Fruit fly (Drosophila melanogaster): ENCODE results near the gene Pfdn1.
A peak's percentile ranks its signal among the peaks of the same experiment; 100 is the strongest.

Pfdn1 gene

DNA sequence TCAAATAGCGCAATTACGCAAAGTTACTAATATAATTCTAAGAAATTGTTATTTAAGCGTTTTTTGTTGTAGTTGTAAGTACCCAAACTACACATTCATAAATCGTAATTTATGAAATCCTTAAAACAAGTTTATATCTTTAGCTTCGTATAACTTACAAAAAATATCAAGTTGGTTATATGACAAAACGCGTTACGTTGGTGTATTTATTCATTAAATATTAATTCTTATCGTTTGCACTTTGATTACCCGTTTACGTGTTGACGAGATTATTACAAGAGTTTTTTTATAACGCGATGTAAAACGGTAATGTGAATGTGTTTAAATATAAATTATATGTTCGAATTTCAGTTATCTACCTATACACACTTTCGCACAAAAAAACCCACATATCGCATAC is 8.8 kb downstream of the Pfdn1 start:
- TF ChIP-seq lola (GFP tag; optimal IDR thresholded peaks at IDR 0.05) (no peak), rgr (GFP tag; optimal IDR thresholded peaks at IDR 0.05) (no peak), dl (GFP tag; optimal IDR thresholded peaks at IDR 0.05; ENCODE audit: insufficient read depth in 1 of 2, partially characterized antibody in 2 of 2) (no peak), foxo (GFP tag; optimal IDR thresholded peaks at IDR 0.05) (no peak), CG9705 (GFP tag; optimal IDR thresholded peaks at IDR 0.05) (no peak), CG32264 (GFP tag; optimal IDR thresholded peaks at IDR 0.05) (no peak), psq (GFP tag; optimal IDR thresholded peaks at IDR 0.05) (no peak), OdsH (GFP tag; optimal IDR thresholded peaks at IDR 0.05) (no peak), woc (GFP tag; optimal IDR thresholded peaks at IDR 0.05) (no peak), tai (GFP tag; optimal IDR thresholded peaks at IDR 0.05) (no peak), pan (optimal IDR thresholded peaks at IDR 0.05) (no peak), Dif (GFP tag; optimal IDR thresholded peaks at IDR 0.05; ENCODE audit: partially characterized antibody) (no peak), jim (GFP tag; optimal IDR thresholded peaks at IDR 0.05) (no peak), Rel (GFP tag; optimal IDR thresholded peaks at IDR 0.05) (no peak), Rel (tag; optimal IDR thresholded peaks at IDR 0.05) (no peak)

DNA sequence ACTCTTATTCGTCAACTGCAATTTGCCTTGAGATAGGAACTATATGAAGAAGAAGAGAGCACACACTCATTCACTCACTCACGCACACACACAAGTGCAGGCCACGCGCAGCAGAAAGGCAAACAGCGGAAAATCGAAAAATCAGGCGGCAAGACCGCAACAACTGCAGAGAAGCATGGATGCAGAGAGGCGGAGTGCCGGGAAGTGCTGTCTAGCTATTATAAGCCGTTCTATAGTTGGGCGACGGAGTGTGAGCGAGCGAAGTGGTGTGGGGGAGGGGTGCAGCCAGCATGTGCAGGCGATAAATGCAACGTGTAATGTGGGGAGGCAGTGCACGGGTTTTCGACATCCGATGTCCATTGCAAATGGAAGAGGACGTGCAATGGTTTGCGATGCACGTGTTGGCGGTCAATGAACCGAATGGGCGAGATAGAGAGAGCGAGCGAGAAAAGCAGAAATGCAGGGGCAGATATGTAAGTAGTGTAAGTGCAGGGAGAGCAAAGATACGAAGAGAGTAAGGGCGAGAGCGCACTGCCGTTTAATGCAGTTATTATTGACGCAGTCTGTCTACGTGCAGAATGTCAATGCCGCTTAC is 10.0 kb downstream of the Pfdn1 start:
- TF ChIP-seq Sp1 (GFP tag; optimal IDR thresholded peaks at IDR 0.05) (peak; percentile 23), dsf (GFP tag; optimal IDR thresholded peaks at IDR 0.05; ENCODE audit: borderline replicate concordance) (no peak), Jra (GFP tag; optimal IDR thresholded peaks at IDR 0.05) (no peak), Dif (GFP tag; optimal IDR thresholded peaks at IDR 0.05; ENCODE audit: partially characterized antibody) (peak; percentile 30), sage (GFP tag; optimal IDR thresholded peaks at IDR 0.05) (no peak), rgr (GFP tag; optimal IDR thresholded peaks at IDR 0.05) (no peak), psq (GFP tag; optimal IDR thresholded peaks at IDR 0.05) (peak; percentile 57), foxo (GFP tag; optimal IDR thresholded peaks at IDR 0.05) (no peak), h (GFP tag; optimal IDR thresholded peaks at IDR 0.05) (peak; percentile 31), br (GFP tag; optimal IDR thresholded peaks at IDR 0.05) (no peak), jim (GFP tag; optimal IDR thresholded peaks at IDR 0.05) (no peak), CrebA (GFP tag; optimal IDR thresholded peaks at IDR 0.05; ENCODE audit: borderline replicate concordance) (no peak), Rel (GFP tag; optimal IDR thresholded peaks at IDR 0.05) (no peak), Rel (tag; optimal IDR thresholded peaks at IDR 0.05) (peak; percentile 17), Hnf4 (GFP tag; optimal IDR thresholded peaks at IDR 0.05) (no peak), CG9705 (GFP tag; optimal IDR thresholded peaks at IDR 0.05) (no peak), dl (GFP tag; optimal IDR thresholded peaks at IDR 0.05; ENCODE audit: insufficient read depth in 1 of 2, partially characterized antibody in 2 of 2) (peak; percentile 0 to 19), pan (optimal IDR thresholded peaks at IDR 0.05) (no peak), Dfd (GFP tag; optimal IDR thresholded peaks at IDR 0.05) (no peak), usp (GFP tag; optimal IDR thresholded peaks at IDR 0.05) (no peak), tai (GFP tag; optimal IDR thresholded peaks at IDR 0.05) (peak; percentile 95), sv (GFP tag; optimal IDR thresholded peaks at IDR 0.05) (no peak), Mio (GFP tag; optimal IDR thresholded peaks at IDR 0.05) (no peak), lola (GFP tag; optimal IDR thresholded peaks at IDR 0.05) (no peak)

DNA sequence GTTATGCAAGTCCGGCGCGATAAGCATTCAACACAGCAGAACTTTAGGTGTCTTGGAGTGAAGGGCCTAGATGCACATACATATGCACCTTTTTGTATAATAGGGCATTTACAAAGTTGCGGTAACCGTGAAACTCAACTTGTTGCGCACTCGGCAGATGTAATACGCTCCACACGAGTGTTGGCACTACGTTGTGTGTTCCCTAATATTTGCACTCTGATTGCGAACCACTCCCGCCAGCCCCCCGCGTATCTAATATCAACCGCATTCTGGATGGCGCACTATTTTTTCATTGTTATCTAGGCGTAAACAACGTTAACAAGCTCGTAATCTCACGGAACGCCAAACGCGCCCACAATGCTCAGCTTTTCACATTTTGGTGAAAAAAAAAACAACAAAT is 11.4 kb downstream of the Pfdn1 start:
- TF ChIP-seq Myc (optimal IDR thresholded peaks at IDR 0.05) (no peak), Rel (GFP tag; optimal IDR thresholded peaks at IDR 0.05) (no peak), Rel (tag; optimal IDR thresholded peaks at IDR 0.05) (peak; percentile 11)

DNA sequence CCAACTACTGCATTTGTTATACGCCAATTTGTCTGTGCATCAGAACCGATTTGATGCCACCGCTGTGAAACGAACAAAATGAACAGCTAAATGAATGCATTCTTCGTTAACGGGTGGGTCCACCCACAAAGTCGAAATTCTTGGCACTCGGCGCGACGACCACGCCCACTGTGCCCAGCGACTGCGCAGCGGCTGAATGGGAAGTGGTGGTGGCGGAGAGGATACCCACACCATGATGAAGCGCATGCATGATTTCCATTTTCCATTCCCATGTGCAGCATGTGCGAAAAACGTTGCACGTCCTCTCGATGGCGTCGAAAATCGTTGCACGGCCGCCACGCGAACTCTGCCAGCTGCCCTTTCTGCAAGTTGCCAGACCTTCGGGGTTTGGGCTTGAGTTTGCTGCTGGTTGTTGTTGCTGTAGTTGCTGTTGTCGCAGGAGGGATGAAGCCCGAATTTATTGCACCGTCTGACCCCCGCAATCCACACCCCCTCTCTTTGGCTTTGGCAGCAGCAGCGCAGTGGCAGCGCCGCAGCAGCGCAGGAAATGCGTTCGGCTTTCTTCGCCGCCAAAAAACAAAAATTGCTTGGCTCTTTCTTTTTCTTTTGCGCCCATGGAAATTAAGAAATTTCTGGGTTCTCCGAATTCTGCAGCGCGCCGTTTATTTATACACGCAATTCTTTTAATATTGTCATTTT is 12.4 kb downstream of the Pfdn1 start:
- TF ChIP-seq h (GFP tag; optimal IDR thresholded peaks at IDR 0.05) = peak; percentile 5
- TF ChIP-seq Vsx2 (GFP tag; optimal IDR thresholded peaks at IDR 0.05; ENCODE audit: partially characterized antibody) = peak; percentile 9
- TF ChIP-seq lola (GFP tag; optimal IDR thresholded peaks at IDR 0.05) = peak; percentile 51
- peak; percentile 54 for TF ChIP-seq Sp1 (GFP tag; optimal IDR thresholded peaks at IDR 0.05)
- TF ChIP-seq Hnf4 (GFP tag; optimal IDR thresholded peaks at IDR 0.05) = no peak
- TF ChIP-seq woc (GFP tag; optimal IDR thresholded peaks at IDR 0.05) = peak; percentile 40
- TF ChIP-seq sage (GFP tag; optimal IDR thresholded peaks at IDR 0.05) = no peak
- TF ChIP-seq Rel (GFP tag; optimal IDR thresholded peaks at IDR 0.05) = no peak
- peak; percentile 50 for TF ChIP-seq Rel (tag; optimal IDR thresholded peaks at IDR 0.05)
- TF ChIP-seq Dfd (GFP tag; optimal IDR thresholded peaks at IDR 0.05) = no peak
- peak; percentile 49 for TF ChIP-seq tai (GFP tag; optimal IDR thresholded peaks at IDR 0.05)
- peak in 1 of 2 experiments; percentile 55 for TF ChIP-seq dl (GFP tag; optimal IDR thresholded peaks at IDR 0.05; ENCODE audit: insufficient read depth in 1 of 2, partially characterized antibody in 2 of 2)
- TF ChIP-seq CG9705 (GFP tag; optimal IDR thresholded peaks at IDR 0.05) = peak; percentile 36
- TF ChIP-seq psq (GFP tag; optimal IDR thresholded peaks at IDR 0.05) = peak; percentile 57
- TF ChIP-seq HLH106 (tag; optimal IDR thresholded peaks at IDR 0.05) = peak; percentile 15
